Worm (Caenorhabditis elegans): Measurements from ENCODE around the gene abu-2.
A peak's percentile ranks its signal among the peaks of the same experiment; 100 is the strongest.

Gene abu-2

ce11 chrX:1437097-1437496 lies 26.6 kb upstream of the abu-2 start (continued):
- TF ChIP-seq madf-5 (GFP tag; IDR thresholded peaks at IDR 0.05), result no peak
- no peak for TF ChIP-seq mdt-29 (GFP tag; IDR thresholded peaks at IDR 0.05)
- TF ChIP-seq dmd-6 (GFP tag; IDR thresholded peaks at IDR 0.05), result no peak
- TF ChIP-seq fkh-10 (GFP tag; optimal IDR thresholded peaks at IDR 0.05), result peak; percentile 40
- TF ChIP-seq lin-38 (GFP tag; IDR thresholded peaks at IDR 0.05), result no peak
- TF ChIP-seq ztf-7 (tag; optimal IDR thresholded peaks at IDR 0.05), result no peak
- TF ChIP-seq jun-1 (tag; optimal IDR thresholded peaks at IDR 0.05), result no peak
- TF ChIP-seq arid-1 (GFP tag; conservative IDR thresholded peaks at IDR 0.05), result no peak
- no peak for TF ChIP-seq zfp-2 (tag; optimal IDR thresholded peaks at IDR 0.05)
- TF ChIP-seq tra-1 (GFP tag; IDR thresholded peaks at IDR 0.05), result no peak
- no peak for TF ChIP-seq pqm-1 (tag; optimal IDR thresholded peaks at IDR 0.05)
- TF ChIP-seq mdl-1 (tag; optimal IDR thresholded peaks at IDR 0.05), result no peak
- no peak for TF ChIP-seq ceh-32 (tag; optimal IDR thresholded peaks at IDR 0.05; ENCODE audit: poor library complexity)
- no peak for TF ChIP-seq daf-8 (GFP tag; IDR thresholded peaks at IDR 0.05)
- TF ChIP-seq Y75B8A.6 (GFP tag; IDR thresholded peaks at IDR 0.05), result no peak
- TF ChIP-seq egl-43 (GFP tag; IDR thresholded peaks at IDR 0.05), result 0 out of 2 replicates have a peak, but pooled peaks have one; percentile 54
- no peak for TF ChIP-seq hif-1 (tag; optimal IDR thresholded peaks at IDR 0.05)
- TF ChIP-seq nhr-11 (tag; optimal IDR thresholded peaks at IDR 0.05), result no peak
- TF ChIP-seq gei-8 (GFP tag; optimal IDR thresholded peaks at IDR 0.05), result no peak
- TF ChIP-seq zfp-3 (GFP tag; conservative IDR thresholded peaks at IDR 0.05), result no peak
- no peak for TF ChIP-seq lin-13 (GFP tag; optimal IDR thresholded peaks at IDR 0.05)
- no peak for TF ChIP-seq aly-2 (tag; optimal IDR thresholded peaks at IDR 0.05)
- no peak for TF ChIP-seq madf-9 (GFP tag; conservative IDR thresholded peaks at IDR 0.05)
- TF ChIP-seq set-16 (GFP tag; IDR thresholded peaks at IDR 0.05), result no peak
- TF ChIP-seq ceh-62 (tag; optimal IDR thresholded peaks at IDR 0.05), result no peak
- no peak for TF ChIP-seq cey-2 (tag; optimal IDR thresholded peaks at IDR 0.05; ENCODE audit: borderline replicate concordance, insufficient read depth)
- no peak for TF ChIP-seq Y105C5A.15 (GFP tag; IDR thresholded peaks at IDR 0.05)
- TF ChIP-seq hmg-1.1 (GFP tag; IDR thresholded peaks at IDR 0.05), result peak; percentile 32; the same call in 1 of the 2 replicates
- no peak for TF ChIP-seq ZK337.2 (GFP tag; IDR thresholded peaks at IDR 0.05)
- no peak for TF ChIP-seq attf-4 (tag; optimal IDR thresholded peaks at IDR 0.05)
- TF ChIP-seq lir-3 (tag; optimal IDR thresholded peaks at IDR 0.05), result no peak
- TF ChIP-seq nhr-48 (tag; optimal IDR thresholded peaks at IDR 0.05), result no peak
- TF ChIP-seq Y48G9A.11 (GFP tag; IDR thresholded peaks at IDR 0.05), result no peak
- no peak for TF ChIP-seq nhr-10 (tag; optimal IDR thresholded peaks at IDR 0.05)
- TF ChIP-seq daf-16 (GFP tag; optimal IDR thresholded peaks at IDR 0.05), result no peak
- no peak for TF ChIP-seq daf-16 (tag; optimal IDR thresholded peaks at IDR 0.05)
- peak; percentile 3 for TF ChIP-seq mep-1 (tag; optimal IDR thresholded peaks at IDR 0.05)
- TF ChIP-seq F10B5.3 (tag; optimal IDR thresholded peaks at IDR 0.05), result no peak
- TF ChIP-seq daf-19 (GFP tag; conservative IDR thresholded peaks at IDR 0.05), result no peak
- no peak for TF ChIP-seq nhr-102 (tag; optimal IDR thresholded peaks at IDR 0.05)
- TF ChIP-seq unc-130 (GFP tag; optimal IDR thresholded peaks at IDR 0.05), result no peak
- peak; percentile 46 for TF ChIP-seq mes-2 (tag; optimal IDR thresholded peaks at IDR 0.05; ENCODE audit: poor library complexity, severe bottlenecking)
- no peak for TF ChIP-seq skn-1 (tag; optimal IDR thresholded peaks at IDR 0.05)
- no peak for TF ChIP-seq dmd-8 (GFP tag; IDR thresholded peaks at IDR 0.05)
